Worm (Caenorhabditis elegans) whole organism, L2 larva: ENCODE data around the gene grd-2.

Experiments used
- C34F6.9 ChIP-seq: fragments of 150-350 bp; optimal IDR thresholded peaks from 2 replicates; lab custom pipeline; 2014; ENCODE audit warnings: missing biosample characterization, missing genetic modification characterization
- Y55F3AM.14 ChIP-seq: fragments of 200-800 bp; sonication (Bioruptor generic); optimal IDR thresholded peaks from 2 replicates; lab custom pipeline; 2018; ENCODE audit warnings: mild to moderate bottlenecking, missing genetic modification characterization, missing compliant biosample characterization
- ZK546.5 ChIP-seq: sonication (generic microtip); optimal IDR thresholded peaks from 2 replicates; lab custom pipeline; 2017; ENCODE audit warnings: missing biosample characterization, missing genetic modification characterization
- alr-1 ChIP-seq: fragments of 150-350 bp; optimal IDR thresholded peaks from 2 replicates; lab custom pipeline; 2014; ENCODE audit warnings: missing biosample characterization, missing genetic modification characterization
- aly-2 ChIP-seq: fragments of 150-350 bp; optimal IDR thresholded peaks from 2 replicates; lab custom pipeline; 2014; ENCODE audit warnings: missing biosample characterization, missing genetic modification characterization
- ama-1 ChIP-seq: fragments of 150-350 bp; optimal IDR thresholded peaks from 2 replicates; lab custom pipeline; 2018; ENCODE audit warnings: inconsistent platforms
- ceh-16 ChIP-seq: fragments of 150-350 bp; optimal IDR thresholded peaks from 2 replicates; lab custom pipeline; 2014; ENCODE audit warnings: missing biosample characterization, missing genetic modification characterization
- ceh-82 ChIP-seq: fragments of 150-350 bp; optimal IDR thresholded peaks from 2 replicates; lab custom pipeline; 2014; ENCODE audit warnings: missing biosample characterization, missing genetic modification characterization
- crh-2 ChIP-seq: sonication (generic microtip); optimal IDR thresholded peaks from 2 replicates; lab custom pipeline; 2017; ENCODE audit warnings: missing biosample characterization, missing genetic modification characterization
- egl-27 ChIP-seq: sonication (generic microtip); optimal IDR thresholded peaks from 3 replicates; lab custom pipeline; 2017; ENCODE audit warnings: missing biosample characterization, missing genetic modification reagents, missing genetic modification characterization
- elt-1 ChIP-seq: fragments of 150-350 bp; optimal IDR thresholded peaks from 2 replicates; lab custom pipeline; 2014; ENCODE audit warnings: missing biosample characterization, missing genetic modification characterization
- elt-3 ChIP-seq: sonication (generic microtip); optimal IDR thresholded peaks from 2 replicates; lab custom pipeline; 2017; ENCODE audit warnings: missing biosample characterization, missing genetic modification characterization
- gmeb-1 ChIP-seq: fragments of 150-350 bp; optimal IDR thresholded peaks from 2 replicates; lab custom pipeline; 2014; ENCODE audit warnings: missing biosample characterization, missing genetic modification characterization
- lin-11 ChIP-seq: fragments of 150-350 bp; sonication (generic microtip); optimal IDR thresholded peaks from 2 replicates; lab custom pipeline; 2014; ENCODE audit warnings: missing biosample characterization, missing genetic modification characterization, inconsistent platforms, mixed read lengths
- lin-13 ChIP-seq: fragments of 150-350 bp; optimal IDR thresholded peaks from 2 replicates; lab custom pipeline; 2014; ENCODE audit warnings: missing biosample characterization, missing genetic modification reagents, missing genetic modification characterization
- lin-39 ChIP-seq: fragments of 150-350 bp; optimal IDR thresholded peaks from 2 replicates; lab custom pipeline; 2014; ENCODE audit warnings: missing biosample characterization, missing genetic modification reagents, missing genetic modification characterization
- lsy-2 ChIP-seq, 2 experiments: fragments of 150-350 bp in 1 of 2; sonication (generic microtip) in 1 of 2; optimal IDR thresholded peaks; 2 replicates each; lab custom pipeline; 2014 to 2017; ENCODE audit warnings: missing biosample characterization in 2 of 2, missing genetic modification characterization in 2 of 2
- mab-5 ChIP-seq: fragments of 150-350 bp; optimal IDR thresholded peaks from 2 replicates; lab custom pipeline; 2014; ENCODE audit warnings: missing biosample characterization, missing genetic modification characterization
- mbf-1 ChIP-seq: sonication (generic microtip); optimal IDR thresholded peaks from 2 replicates; lab custom pipeline; 2017; ENCODE audit warnings: missing biosample characterization, missing genetic modification characterization
- mdl-1 ChIP-seq, 2 experiments: fragments of 150-350 bp in 1 of 2; sonication (generic microtip) in 1 of 2; optimal IDR thresholded peaks; 2 replicates each; lab custom pipeline; 2017; ENCODE audit warnings: missing biosample characterization in 2 of 2, missing genetic modification characterization in 2 of 2
- nhr-10 ChIP-seq: sonication (generic microtip); optimal IDR thresholded peaks from 2 replicates; lab custom pipeline; 2017; ENCODE audit warnings: missing biosample characterization, missing genetic modification characterization
- nhr-129 ChIP-seq: fragments of 150-350 bp; optimal IDR thresholded peaks from 2 replicates; lab custom pipeline; 2014; ENCODE audit warnings: missing biosample characterization, missing genetic modification characterization
- nhr-21 ChIP-seq: fragments of 150-350 bp; optimal IDR thresholded peaks from 2 replicates; lab custom pipeline; 2014; ENCODE audit warnings: missing biosample characterization, missing genetic modification characterization
- nhr-237 ChIP-seq: fragments of 150-350 bp; optimal IDR thresholded peaks from 2 replicates; lab custom pipeline; 2014; ENCODE audit warnings: missing biosample characterization, missing genetic modification characterization
- nhr-25 ChIP-seq: fragments of 150-350 bp; sonication (generic microtip); optimal IDR thresholded peaks from 3 replicates; lab custom pipeline; 2014; ENCODE audit warnings: missing biosample characterization, missing genetic modification characterization
- nhr-6 ChIP-seq: fragments of 150-350 bp; optimal IDR thresholded peaks from 2 replicates; lab custom pipeline; 2014; ENCODE audit warnings: missing biosample characterization, missing genetic modification characterization
- nhr-77 ChIP-seq: fragments of 150-350 bp; optimal IDR thresholded peaks from 2 replicates; lab custom pipeline; 2014; ENCODE audit warnings: missing biosample characterization, missing genetic modification characterization
- peb-1 ChIP-seq: fragments of 150-350 bp; optimal IDR thresholded peaks from 2 replicates; lab custom pipeline; 2014; ENCODE audit warnings: missing biosample characterization, missing genetic modification characterization
- sem-4 ChIP-seq: fragments of 150-350 bp; optimal IDR thresholded peaks from 2 replicates; lab custom pipeline; 2014; ENCODE audit warnings: missing biosample characterization, missing genetic modification reagents, missing genetic modification characterization
- skn-1 ChIP-seq: sonication (generic microtip); optimal IDR thresholded peaks from 2 replicates; lab custom pipeline; 2017; ENCODE audit warnings: missing biosample characterization, missing genetic modification characterization
- sma-9 ChIP-seq, 2 experiments: fragments of 150-350 bp in 1 of 2; sonication (generic microtip) in 1 of 2; optimal IDR thresholded peaks; 2 replicates each; lab custom pipeline; 2014 to 2016; ENCODE audit warnings: missing genetic modification characterization in 2 of 2, mild to moderate bottlenecking in 1 of 2, missing biosample characterization in 1 of 2, missing compliant biosample characterization in 1 of 2, missing genetic modification reagents in 1 of 2, moderate library complexity in 1 of 2
- snpc-4 ChIP-seq: fragments of 150-350 bp; optimal IDR thresholded peaks from 2 replicates; lab custom pipeline; 2014; ENCODE audit warnings: missing biosample characterization, missing genetic modification characterization
- unc-39 ChIP-seq: fragments of 150-350 bp; optimal IDR thresholded peaks from 2 replicates; lab custom pipeline; 2014; ENCODE audit warnings: missing biosample characterization, missing genetic modification characterization
- unc-55 ChIP-seq: fragments of 150-350 bp; sonication (generic microtip); optimal IDR thresholded peaks from 3 replicates; lab custom pipeline; 2014; ENCODE audit warnings: missing biosample characterization, missing genetic modification reagents, missing genetic modification characterization
- unc-62 ChIP-seq: fragments of 150-350 bp; optimal IDR thresholded peaks from 2 replicates; lab custom pipeline; 2014; ENCODE audit warnings: missing biosample characterization, missing genetic modification reagents, missing genetic modification characterization
- zag-1 ChIP-seq: fragments of 150-350 bp; optimal IDR thresholded peaks from 2 replicates; lab custom pipeline; 2014; ENCODE audit warnings: missing biosample characterization, missing genetic modification characterization
- ztf-1 ChIP-seq: fragments of 200-800 bp; sonication (Bioruptor generic); conservative IDR thresholded peaks from 2 replicates; pipeline ENCODE4 v1.3.6; 2022; ENCODE audit warnings: missing genetic modification characterization, missing compliant biosample characterization
- ztf-11 ChIP-seq: sonication (generic microtip); optimal IDR thresholded peaks from 2 replicates; lab custom pipeline; 2017; ENCODE audit warnings: missing biosample characterization, missing genetic modification characterization
- ztf-4 ChIP-seq: fragments of 150-350 bp; optimal IDR thresholded peaks from 2 replicates; lab custom pipeline; 2014; ENCODE audit warnings: missing biosample characterization, missing genetic modification characterization

The grd-2 gene

ce11 chrV:20641896-20642295, 32.3 kb downstream of the grd-2 start, which contains the start of gene srxa-15:
Gene srxa-15 (plus strand): TSS chrV:20642196.
- TF ChIP-seq snpc-4 (tag; lab: Kevin White, UChicago) (no peak), mdl-1 (tag; optimal IDR thresholded peaks at IDR 0.05; lab: Kevin White, UChicago) (no peak), crh-2 (tag; lab: Kevin White, UChicago) (no peak), lsy-2 (tag; optimal IDR thresholded peaks at IDR 0.05; lab: Kevin White, UChicago) (no peak), nhr-21 (tag; lab: Kevin White, UChicago) (no peak), ceh-82 (tag; lab: Kevin White, UChicago) (no peak), lin-13 (GFP tag; lab: Kevin White, UChicago) (no peak), mab-5 (tag; lab: Kevin White, UChicago) (no peak), nhr-25 (tag; lab: Kevin White, UChicago) (no peak)

- TF ChIP-seq crh-2 (tag; lab: Kevin White, UChicago) (no peak), sma-9 (GFP tag; optimal IDR thresholded peaks at IDR 0.05; lab: Kevin White, UChicago) (no peak), sma-9 (tag; optimal IDR thresholded peaks at IDR 0.05; lab: Kevin White, UChicago) (no peak), mbf-1 (tag; lab: Kevin White, UChicago) (no peak), unc-55 (GFP tag; lab: Kevin White, UChicago) (no peak), ztf-4 (no peak), elt-1 (tag; lab: Kevin White, UChicago) (no peak), ceh-82 (tag; lab: Kevin White, UChicago) (no peak), ztf-11 (tag; lab: Kevin White, UChicago) (no peak)
- TF ChIP-seq, all 48 proteins: peak for 0
Measured at ce11 chrV:20645479-20645878, 35.9 kb downstream of the grd-2 start.

ce11 chrV:20648868-20649267, 39.3 kb downstream of the grd-2 start:
- TF ChIP-seq nhr-237 (tag; lab: Kevin White, UChicago), result no peak
- TF ChIP-seq elt-3 (tag; lab: Kevin White, UChicago), result no peak
- no peak for TF ChIP-seq nhr-129 (tag; lab: Kevin White, UChicago)

- TF ChIP-seq nhr-10 (tag; lab: Kevin White, UChicago) (no peak), peb-1 (tag; lab: Kevin White, UChicago) (no peak), lin-13 (GFP tag; lab: Kevin White, UChicago) (no peak), unc-62 (no peak), lin-39 (tag; lab: Kevin White, UChicago) (no peak), ZK546.5 (no peak), C34F6.9 (tag; lab: Kevin White, UChicago) (no peak), snpc-4 (tag; lab: Kevin White, UChicago) (no peak), unc-55 (GFP tag; lab: Kevin White, UChicago) (no peak), ceh-16 (tag; lab: Kevin White, UChicago) (no peak), nhr-129 (tag; lab: Kevin White, UChicago) (no peak), nhr-6 (tag; lab: Kevin White, UChicago) (no peak), skn-1 (tag; lab: Kevin White, UChicago) (no peak), sem-4 (tag; lab: Kevin White, UChicago) (no peak), lin-11 (tag; lab: Kevin White, UChicago) (no peak), gmeb-1 (no peak)
Measured at ce11 chrV:20651923-20652322, 42.3 kb downstream of the grd-2 start.

ce11 chrV:20654350-20654749, 44.8 kb downstream of the grd-2 start, which contains the start of gene mnr-1:
Gene mnr-1 (plus strand): TSS chrV:20654650.
- TF ChIP-seq nhr-10 (tag; lab: Kevin White, UChicago), result no peak
- no peak for TF ChIP-seq aly-2
- TF ChIP-seq nhr-6 (tag; lab: Kevin White, UChicago), result no peak
- no peak for TF ChIP-seq egl-27
- TF ChIP-seq mab-5 (tag; lab: Kevin White, UChicago), result no peak
- no peak for TF ChIP-seq crh-2 (tag; lab: Kevin White, UChicago)
- no peak for TF ChIP-seq sem-4 (tag; lab: Kevin White, UChicago)
- no peak for TF ChIP-seq nhr-21 (tag; lab: Kevin White, UChicago)
- TF ChIP-seq lin-13 (GFP tag; lab: Kevin White, UChicago), result no peak

- TF ChIP-seq lin-39 (tag; lab: Kevin White, UChicago) (no peak), nhr-25 (tag; lab: Kevin White, UChicago) (no peak), alr-1 (tag; lab: Kevin White, UChicago) (no peak), mbf-1 (tag; lab: Kevin White, UChicago) (no peak), Y55F3AM.14 (no peak), ztf-1 (GFP tag; lab: Robert Waterston, UW) (no peak), nhr-77 (tag; lab: Kevin White, UChicago) (no peak), ama-1 (lab: Kevin White, UChicago) (no peak), zag-1 (tag; lab: Kevin White, UChicago) (no peak), unc-62 (no peak), unc-39 (no peak), gmeb-1 (no peak)
- TF ChIP-seq, all 48 proteins: peak for 0
Measured at ce11 chrV:20655174-20655573, 45.6 kb downstream of the grd-2 start.
